Worm (Caenorhabditis elegans): Measurements from ENCODE around the gene K12H4.3.
A peak's percentile ranks its signal among the peaks of the same experiment; 100 is the strongest.

The K12H4.3 gene

DNA sequence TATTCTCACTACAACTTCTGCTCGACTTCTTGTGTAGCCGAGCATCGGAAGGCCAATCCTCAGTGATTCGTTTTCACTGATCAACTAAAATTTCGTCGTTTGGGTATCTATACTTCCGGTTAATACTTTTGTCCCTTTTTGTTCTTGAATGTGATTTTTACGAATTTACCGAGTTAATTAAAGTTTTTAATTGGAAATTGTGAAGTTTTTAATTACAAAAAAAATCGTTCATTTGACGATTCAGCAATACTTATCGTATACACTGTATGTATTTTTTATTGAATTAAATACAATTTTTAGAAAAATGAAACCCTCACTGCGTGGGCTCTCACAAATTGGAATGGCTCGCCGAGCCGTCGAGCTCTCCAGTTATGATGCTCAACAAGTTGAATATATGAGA is 45.6 kb downstream of the K12H4.3 start, which contains the start of gene idi-1:
Gene idi-1 (plus strand): TSS at position 301 of the 400 bp plus-strand sequence.
- no peak for TF ChIP-seq ztf-3 (GFP tag; optimal IDR thresholded peaks at IDR 0.05)
- TF ChIP-seq madf-6 (GFP tag; IDR thresholded peaks at IDR 0.05) = no peak

DNA sequence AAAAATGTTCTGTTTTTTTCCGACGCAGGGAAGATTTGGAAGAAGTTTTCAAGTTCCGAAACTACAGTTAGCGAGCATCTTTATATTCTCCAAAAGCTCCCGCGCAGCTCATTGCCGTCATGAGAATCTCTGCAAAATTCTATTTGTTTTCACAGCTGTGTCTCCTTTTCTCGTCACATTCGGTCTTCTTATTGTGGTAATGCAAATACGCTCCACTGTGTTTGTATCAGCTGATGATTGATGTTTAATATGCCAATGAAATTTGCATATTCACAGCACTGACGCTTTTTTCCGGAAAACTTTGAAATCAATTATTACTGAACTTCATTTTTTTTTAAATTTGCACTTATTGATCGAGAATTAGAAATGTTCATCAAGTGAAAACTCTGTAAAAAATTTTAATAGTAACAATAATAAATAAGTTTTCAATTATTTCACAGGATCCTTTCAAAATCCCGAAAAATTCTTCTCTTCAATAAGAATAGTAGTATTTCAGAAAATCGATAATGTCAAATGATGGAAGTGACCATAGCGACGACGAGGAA is 47.3 kb downstream of the K12H4.3 start, which contains the start of gene K06H7.2:
Gene K06H7.2 (plus strand): TSS at position 495 of the 545 bp plus-strand sequence.
- TF ChIP-seq mcd-1 (GFP tag; IDR thresholded peaks at IDR 0.05) = peak; percentile 79
- TF ChIP-seq K12H6.12 (tag; optimal IDR thresholded peaks at IDR 0.05) = no peak
- TF ChIP-seq lin-40 (tag; optimal IDR thresholded peaks at IDR 0.05) = peak; percentile 4
- TF ChIP-seq ceh-91 (GFP tag; IDR thresholded peaks at IDR 0.05) = no peak
- no peak for TF ChIP-seq rec-8 (tag; optimal IDR thresholded peaks at IDR 0.05)
- peak; percentile 4 for TF ChIP-seq ceh-27 (GFP tag; optimal IDR thresholded peaks at IDR 0.05)
- no peak for TF ChIP-seq atf-7 (tag; optimal IDR thresholded peaks at IDR 0.05)
- peak; percentile 79 for TF ChIP-seq attf-5 (GFP tag; optimal IDR thresholded peaks at IDR 0.05)
- no peak for TF ChIP-seq egl-44 (GFP tag; IDR thresholded peaks at IDR 0.05)
- TF ChIP-seq ets-4 (GFP tag; optimal IDR thresholded peaks at IDR 0.05) = no peak
- no peak for TF ChIP-seq cebp-2 (GFP tag; IDR thresholded peaks at IDR 0.05)
- 0 out of 2 replicates have a peak, but pooled peaks have one; percentile 12 for TF ChIP-seq hmg-1.2 (GFP tag; IDR thresholded peaks at IDR 0.05)
- peak; percentile 38 for TF ChIP-seq nhr-80 (tag; optimal IDR thresholded peaks at IDR 0.05)
- no peak for TF ChIP-seq madf-3 (GFP tag; IDR thresholded peaks at IDR 0.05)
